Fruit fly (Drosophila melanogaster) whole organism, embryonic: ENCODE measurements around the gene CG10560.
A peak's percentile ranks its signal among the peaks of the same experiment; 100 is the strongest.

Source experiments
- Asciz ChIP-seq: fragments of 200-800 bp; sonication (Bioruptor generic); optimal IDR thresholded peaks from 2 replicates; lab custom pipeline; 2017; ENCODE audit warnings: missing biosample characterization, mild to moderate bottlenecking, missing genetic modification characterization, missing genetic modification reagents
- B-H1 ChIP-seq: fragments of 200-800 bp; sonication (Bioruptor generic); IDR thresholded peaks from 3 replicates; pipeline ENCODE4 v1.3.6; 2022; ENCODE audit warnings: missing biosample characterization, missing genetic modification characterization
- C15 ChIP-seq: fragments of 200-800 bp; sonication (Bioruptor generic); IDR thresholded peaks from 3 replicates; pipeline ENCODE4 v1.3.6; 2022; ENCODE audit warnings: missing biosample characterization, missing genetic modification characterization
- CG1233 ChIP-seq: fragments of 200-800 bp; sonication (Bioruptor generic); optimal IDR thresholded peaks from 4 replicates; lab custom pipeline; 2018; ENCODE audit warnings: missing biosample characterization, mild to moderate bottlenecking, missing genetic modification characterization
- CG14667 ChIP-seq: fragments of 200-800 bp; sonication (Bioruptor generic); IDR thresholded peaks from 2 replicates; pipeline ENCODE4 v1.3.6; 2022; ENCODE audit warnings: missing biosample characterization, missing genetic modification characterization
- CG1602 ChIP-seq: fragments of 200-800 bp; sonication (Bioruptor generic); optimal IDR thresholded peaks from 3 replicates; lab custom pipeline; 2016; ENCODE audit warnings: missing biosample characterization, missing genetic modification characterization
- CG1603 ChIP-seq: fragments of 200-800 bp; sonication (Bioruptor generic); optimal IDR thresholded peaks from 2 replicates; lab custom pipeline; 2019; ENCODE audit warnings: missing biosample characterization, mild to moderate bottlenecking, missing genetic modification characterization, moderate library complexity
- CG18599 ChIP-seq: fragments of 200-800 bp; sonication (Bioruptor generic); optimal IDR thresholded peaks from 3 replicates; lab custom pipeline; 2017; ENCODE audit warnings: missing biosample characterization, missing genetic modification characterization, mild to moderate bottlenecking, moderate library complexity, missing genetic modification reagents
- CG3065 ChIP-seq: fragments of 200-800 bp; sonication (Bioruptor generic); optimal IDR thresholded peaks from 2 replicates; lab custom pipeline; 2016; ENCODE audit warnings: missing biosample characterization, missing genetic modification characterization
- CG31224 ChIP-seq: fragments of 200-800 bp; sonication (Bioruptor generic); IDR thresholded peaks from 2 replicates; pipeline ENCODE4 v1.3.6; 2022; ENCODE audit warnings: missing biosample characterization, missing genetic modification characterization
- CG31365 ChIP-seq: fragments of 200-800 bp; sonication (Bioruptor generic); optimal IDR thresholded peaks from 2 replicates; lab custom pipeline; 2018; ENCODE audit warnings: missing biosample characterization, mild to moderate bottlenecking, missing genetic modification characterization
- CG3163 ChIP-seq: fragments of 200-800 bp; sonication (Bioruptor generic); optimal IDR thresholded peaks from 3 replicates; lab custom pipeline; 2016; ENCODE audit warnings: missing biosample characterization, missing genetic modification characterization
- CG32767 ChIP-seq: fragments of 200-800 bp; sonication (Bioruptor generic); IDR thresholded peaks from 2 replicates; pipeline ENCODE4 v1.3.6; 2022; ENCODE audit warnings: missing biosample characterization, missing genetic modification characterization
- CG34376 ChIP-seq: fragments of 200-800 bp; sonication (Bioruptor generic); optimal IDR thresholded peaks from 2 replicates; lab custom pipeline; 2018; ENCODE audit warnings: missing biosample characterization, mild to moderate bottlenecking, missing genetic modification characterization
- CG5245 ChIP-seq: fragments of 200-800 bp; sonication (Bioruptor generic); optimal IDR thresholded peaks from 3 replicates; lab custom pipeline; 2016; ENCODE audit warnings: missing biosample characterization, missing genetic modification characterization
- CG5953 ChIP-seq: fragments of 200-800 bp; sonication (Bioruptor generic); IDR thresholded peaks from 2 replicates; pipeline ENCODE4 v1.3.6; 2022; ENCODE audit warnings: missing biosample characterization, missing genetic modification characterization
- CG6654 ChIP-seq: fragments of 200-800 bp; sonication (Bioruptor generic); optimal IDR thresholded peaks from 2 replicates; lab custom pipeline; 2017; ENCODE audit warnings: missing biosample characterization, mild to moderate bottlenecking, missing genetic modification characterization
- CG6689 ChIP-seq: fragments of 200-800 bp; sonication (Bioruptor generic); IDR thresholded peaks from 2 replicates; pipeline ENCODE4 v1.3.6; 2022; ENCODE audit warnings: missing biosample characterization, missing genetic modification characterization
- CG7556 ChIP-seq: fragments of 200-800 bp; sonication (Bioruptor generic); optimal IDR thresholded peaks from 2 replicates; lab custom pipeline; 2017; ENCODE audit warnings: missing biosample characterization, mild to moderate bottlenecking, missing genetic modification characterization
- CG8089 ChIP-seq: fragments of 200-800 bp; sonication (Bioruptor generic); optimal IDR thresholded peaks from 3 replicates; lab custom pipeline; 2016; ENCODE audit warnings: missing biosample characterization, missing genetic modification characterization
- CG9817 ChIP-seq: fragments of 200-800 bp; sonication (Bioruptor generic); optimal IDR thresholded peaks from 2 replicates; lab custom pipeline; 2018; ENCODE audit warnings: missing biosample characterization, mild to moderate bottlenecking, missing genetic modification characterization, moderate library complexity
- Dp ChIP-seq: fragments of 200-800 bp; sonication (Bioruptor generic); optimal IDR thresholded peaks from 2 replicates; lab custom pipeline; 2018; ENCODE audit warnings: missing biosample characterization, mild to moderate bottlenecking, missing genetic modification characterization, moderate library complexity
- Elba2 ChIP-seq: fragments of 200-800 bp; sonication (Bioruptor generic); optimal IDR thresholded peaks from 3 replicates; lab custom pipeline; 2016; ENCODE audit warnings: missing biosample characterization, missing genetic modification characterization
- Ets97D ChIP-seq: fragments of 200-800 bp; sonication (Bioruptor generic); optimal IDR thresholded peaks from 3 replicates; lab custom pipeline; 2016; ENCODE audit warnings: missing biosample characterization, missing genetic modification characterization
- GATAe ChIP-seq: fragments of 200-800 bp; sonication (Bioruptor generic); conservative IDR thresholded peaks from 2 replicates; pipeline ENCODE4 v1.3.6; 2022; ENCODE audit warnings: missing biosample characterization, missing genetic modification characterization
- Hand ChIP-seq: fragments of 200-800 bp; sonication (Bioruptor generic); optimal IDR thresholded peaks from 2 replicates; lab custom pipeline; 2017; ENCODE audit warnings: mild to moderate bottlenecking, missing biosample characterization, missing genetic modification reagents, missing genetic modification characterization
- HmgZ ChIP-seq: fragments of 200-800 bp; sonication (Bioruptor generic); optimal IDR thresholded peaks from 2 replicates; lab custom pipeline; 2018; ENCODE audit warnings: missing biosample characterization, mild to moderate bottlenecking, missing genetic modification characterization
- Lhr ChIP-seq: fragments of 200-800 bp; sonication (Bioruptor generic); optimal IDR thresholded peaks from 3 replicates; lab custom pipeline; 2017; ENCODE audit warnings: mild to moderate bottlenecking, missing biosample characterization, missing genetic modification reagents, missing genetic modification characterization
- Max ChIP-seq: fragments of 200-800 bp; sonication (Bioruptor generic); optimal IDR thresholded peaks from 2 replicates; lab custom pipeline; 2016; ENCODE audit warnings: missing biosample characterization, mild to moderate bottlenecking, missing genetic modification characterization
- NC2β ChIP-seq: fragments of 200-800 bp; sonication (Bioruptor generic); optimal IDR thresholded peaks from 2 replicates; lab custom pipeline; 2016; ENCODE audit warnings: missing biosample characterization, missing genetic modification characterization
- Oaz ChIP-seq: fragments of 200-800 bp; sonication (Bioruptor generic); IDR thresholded peaks from 2 replicates; pipeline ENCODE4 v1.3.6; 2022; ENCODE audit warnings: missing biosample characterization, missing genetic modification characterization
- Optix ChIP-seq: fragments of 200-800 bp; sonication (Bioruptor generic); IDR thresholded peaks from 3 replicates; pipeline ENCODE4 v1.3.6; 2022; ENCODE audit warnings: missing biosample characterization, missing genetic modification characterization
- Ravus ChIP-seq: fragments of 200-800 bp; sonication (Bioruptor generic); IDR thresholded peaks from 2 replicates; pipeline ENCODE4 v1.3.6; 2022; ENCODE audit warnings: missing biosample characterization, missing genetic modification characterization
- Spps ChIP-seq: fragments of 200-800 bp; sonication (Bioruptor generic); optimal IDR thresholded peaks from 2 replicates; lab custom pipeline; 2018; ENCODE audit warnings: missing biosample characterization, mild to moderate bottlenecking, missing genetic modification characterization
- Sry-δ ChIP-seq: fragments of 200-800 bp; sonication (Bioruptor generic); optimal IDR thresholded peaks from 2 replicates; lab custom pipeline; 2016; ENCODE audit warnings: missing biosample characterization, missing genetic modification characterization
- Taf1 ChIP-seq: fragments of 200-800 bp; sonication (Bioruptor generic); IDR thresholded peaks from 2 replicates; pipeline ENCODE4 v1.3.6; 2022; ENCODE audit warnings: missing biosample characterization, missing genetic modification characterization
- abd-A ChIP-seq: fragments of 200-800 bp; sonication (Bioruptor generic); optimal IDR thresholded peaks from 3 replicates; lab custom pipeline; 2019; ENCODE audit warnings: missing biosample characterization, mild to moderate bottlenecking, missing genetic modification characterization, moderate library complexity
- ap ChIP-seq: fragments of 200-800 bp; sonication (Bioruptor generic); IDR thresholded peaks from 2 replicates; pipeline ENCODE4 v1.3.6; 2022; ENCODE audit warnings: missing biosample characterization, missing genetic modification characterization
- ara ChIP-seq: fragments of 200-800 bp; sonication (Bioruptor generic); IDR thresholded peaks from 2 replicates; pipeline ENCODE4 v1.3.6; 2022; ENCODE audit warnings: missing biosample characterization, missing genetic modification characterization
- croc ChIP-seq: fragments of 200-800 bp; sonication (Bioruptor generic); conservative IDR thresholded peaks from 3 replicates; pipeline ENCODE4 v1.3.6; 2022; ENCODE audit warnings: missing biosample characterization, missing genetic modification characterization
- dimm ChIP-seq: fragments of 200-800 bp; sonication (Bioruptor generic); IDR thresholded peaks from 2 replicates; pipeline ENCODE4 v1.3.6; 2022; ENCODE audit warnings: missing biosample characterization, missing genetic modification characterization
- dysf ChIP-seq: fragments of 200-800 bp; sonication (Bioruptor generic); IDR thresholded peaks from 3 replicates; pipeline ENCODE4 v1.3.6; 2022; ENCODE audit warnings: missing biosample characterization, missing genetic modification characterization
- eyg ChIP-seq: fragments of 200-800 bp; sonication (Bioruptor generic); optimal IDR thresholded peaks from 3 replicates; lab custom pipeline; 2016; ENCODE audit warnings: missing biosample characterization, missing genetic modification characterization
- fd96Cb ChIP-seq: fragments of 200-800 bp; sonication (Bioruptor generic); optimal IDR thresholded peaks from 2 replicates; lab custom pipeline; 2018; ENCODE audit warnings: missing biosample characterization, mild to moderate bottlenecking, missing genetic modification characterization, moderate library complexity
- gce ChIP-seq: fragments of 200-800 bp; sonication (Bioruptor generic); IDR thresholded peaks from 3 replicates; pipeline ENCODE4 v1.3.6; 2022; ENCODE audit warnings: missing biosample characterization, missing genetic modification characterization
- grn ChIP-seq: fragments of 200-800 bp; sonication (Bioruptor generic); optimal IDR thresholded peaks from 3 replicates; lab custom pipeline; 2017; ENCODE audit warnings: missing biosample characterization, missing genetic modification characterization
- h ChIP-seq: fragments of >200 bp; optimal IDR thresholded peaks from 2 replicates; lab custom pipeline; 2017
- peb ChIP-seq: fragments of 200-800 bp; sonication (Bioruptor generic); IDR thresholded peaks from 2 replicates; pipeline ENCODE4 v1.3.6; 2022; ENCODE audit warnings: missing biosample characterization, missing genetic modification characterization
- ro ChIP-seq: fragments of 200-800 bp; sonication (Bioruptor generic); IDR thresholded peaks from 2 replicates; pipeline ENCODE4 v1.3.6; 2022; ENCODE audit warnings: missing biosample characterization, missing genetic modification characterization
- schlank ChIP-seq: fragments of 200-800 bp; sonication (Bioruptor generic); optimal IDR thresholded peaks from 2 replicates; lab custom pipeline; 2018; ENCODE audit warnings: missing biosample characterization, mild to moderate bottlenecking, missing genetic modification characterization
- ssp ChIP-seq: fragments of 200-800 bp; sonication (Bioruptor generic); IDR thresholded peaks from 2 replicates; pipeline ENCODE4 v1.3.6; 2022; ENCODE audit warnings: missing biosample characterization, missing genetic modification characterization
- tin ChIP-seq: fragments of 200-800 bp; sonication (Bioruptor generic); optimal IDR thresholded peaks from 3 replicates; lab custom pipeline; 2016; ENCODE audit warnings: missing biosample characterization, missing genetic modification characterization
- zen ChIP-seq: fragments of 200-800 bp; sonication (Bioruptor generic); optimal IDR thresholded peaks from 3 replicates; lab custom pipeline; 2018; ENCODE audit warnings: missing biosample characterization, mild to moderate bottlenecking, missing genetic modification characterization, moderate library complexity
- zfh2 ChIP-seq: fragments of 200-800 bp; sonication (Bioruptor generic); optimal IDR thresholded peaks from 2 replicates; lab custom pipeline; 2016; ENCODE audit warnings: missing biosample characterization, missing genetic modification characterization

CG10560 gene

DNA sequence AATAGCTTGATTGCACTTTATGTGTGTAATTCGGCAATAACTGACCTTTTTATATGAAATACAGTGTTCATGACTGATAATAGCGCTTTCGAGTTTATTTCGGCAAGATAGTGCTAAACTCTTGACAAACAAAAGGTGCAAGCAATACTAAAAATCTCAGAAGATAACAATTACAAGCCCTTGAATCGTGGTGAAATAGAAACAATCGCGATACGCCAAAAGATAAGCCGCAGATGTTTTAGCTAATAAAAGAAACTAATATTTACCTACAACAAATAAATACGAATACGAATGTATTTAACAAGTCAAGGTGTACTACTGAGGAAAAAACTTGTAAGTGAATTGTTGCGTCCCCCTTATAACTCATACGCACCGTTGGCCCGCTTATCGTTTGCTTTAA lies 44.6 kb downstream of the CG10560 start (continued):
- TF ChIP-seq Dp (no peak), CG1602 (GFP tag; lab: Kevin White, UChicago) (no peak), CG6654 (GFP tag; lab: Kevin White, UChicago) (no peak), abd-A (tag; lab: Kevin White, UChicago) (no peak), Max (GFP tag; lab: Kevin White, UChicago) (no peak), CG1603 (tag; lab: Kevin White, UChicago) (no peak), schlank (tag; lab: Kevin White, UChicago) (peak; percentile 34), ssp (GFP tag; lab: Robert Waterston, UW) (no peak), CG34376 (peak; percentile 47), Ravus (GFP tag; lab: Robert Waterston, UW) (no peak), gce (GFP tag; lab: Robert Waterston, UW) (no peak), fd96Cb (no peak), Sry-δ (GFP tag; lab: Kevin White, UChicago) (no peak), Spps (tag; lab: Kevin White, UChicago) (no peak), CG9817 (tag; lab: Kevin White, UChicago) (peak; percentile 26), CG3065 (GFP tag; lab: Kevin White, UChicago) (no peak), CG3163 (GFP tag; lab: Kevin White, UChicago) (no peak), Optix (no peak), CG32767 (no peak), zfh2 (no peak), HmgZ (tag; lab: Kevin White, UChicago) (peak; percentile 46), ap (GFP tag; lab: Robert Waterston, UW) (no peak), peb (GFP tag; lab: Robert Waterston, UW) (no peak), Elba2 (GFP tag; lab: Kevin White, UChicago) (no peak), zen (no peak), CG31365 (tag; lab: Kevin White, UChicago) (peak; percentile 10), croc (GFP tag; lab: Robert Waterston, UW) (no peak), CG5245 (GFP tag; lab: Kevin White, UChicago) (no peak), CG1233 (GFP tag; lab: Kevin White, UChicago) (peak; percentile 1), grn (GFP tag; lab: Kevin White, UChicago) (peak; percentile 19), Oaz (GFP tag; lab: Robert Waterston, UW) (no peak), Ets97D (GFP tag; lab: Kevin White, UChicago) (no peak), CG14667 (GFP tag; lab: Robert Waterston, UW) (no peak), Lhr (GFP tag; lab: Kevin White, UChicago) (no peak), CG8089 (no peak), CG6689 (GFP tag; lab: Robert Waterston, UW) (no peak), ara (GFP tag; lab: Robert Waterston, UW) (no peak), CG18599 (peak; percentile 68), CG7556 (no peak), tin (no peak), GATAe (GFP tag; lab: Robert Waterston, UW) (0 out of 2 replicates have a peak, but pooled peaks have one; percentile 9), Taf1 (GFP tag; lab: Robert Waterston, UW) (no peak), ro (GFP tag; lab: Robert Waterston, UW) (no peak), dysf (no peak), CG31224 (GFP tag; lab: Robert Waterston, UW) (no peak), NC2β (GFP tag; lab: Kevin White, UChicago) (no peak), h (lab: Kevin White, UChicago) (no peak), dimm (no peak), Hand (GFP tag; lab: Kevin White, UChicago) (peak; percentile 52), Asciz (GFP tag; lab: Kevin White, UChicago) (no peak), eyg (GFP tag; lab: Kevin White, UChicago) (peak; percentile 14), B-H1 (GFP tag; lab: Robert Waterston, UW) (no peak), CG5953 (GFP tag; lab: Robert Waterston, UW) (no peak), C15 (GFP tag; lab: Robert Waterston, UW) (no peak)
